Fruit fly (Drosophila melanogaster) whole organism, wandering third instar larva: Measurements from ENCODE around the gene CG7264.

Experiments
- Abd-B ChIP-seq: fragments of >200 bp; optimal IDR thresholded peaks from 2 replicates; lab custom pipeline; 2017; ENCODE audit warnings: missing biosample characterization, missing genetic modification characterization
- CG32264 ChIP-seq: fragments of 200-800 bp; sonication (Bioruptor generic); optimal IDR thresholded peaks from 2 replicates; lab custom pipeline; 2016; ENCODE audit warnings: missing biosample characterization, missing genetic modification characterization
- CG9705 ChIP-seq: fragments of 200-800 bp; sonication (Bioruptor generic); optimal IDR thresholded peaks from 2 replicates; lab custom pipeline; 2018; ENCODE audit warnings: missing biosample characterization, mild to moderate bottlenecking, missing genetic modification characterization
- CrebA ChIP-seq: fragments of 200-800 bp; sonication (Bioruptor generic); optimal IDR thresholded peaks from 2 replicates; lab custom pipeline; 2016; ENCODE audit warnings: missing biosample characterization, mild to moderate bottlenecking, missing genetic modification characterization, borderline replicate concordance
- Dfd ChIP-seq: fragments of >200 bp; optimal IDR thresholded peaks from 2 replicates; lab custom pipeline; 2017; ENCODE audit warnings: missing biosample characterization, missing genetic modification characterization
- Dif ChIP-seq: fragments of 200-275, 200-300 bp; sonication (Bioruptor generic); optimal IDR thresholded peaks from 2 replicates; lab custom pipeline; 2018; ENCODE audit warnings: missing biosample characterization, missing genetic modification characterization; ENCODE audit not compliant: partially characterized antibody
- GATAd ChIP-seq: sonication (Bioruptor generic); optimal IDR thresholded peaks from 2 replicates; lab custom pipeline; 2016; ENCODE audit warnings: missing biosample characterization, missing genetic modification characterization
- HLH106 ChIP-seq: fragments of 200-800 bp; optimal IDR thresholded peaks from 3 replicates; lab custom pipeline; 2019; ENCODE audit warnings: missing biosample characterization, mild to moderate bottlenecking, missing genetic modification characterization, moderate library complexity
- Hnf4 ChIP-seq: fragments of 200-800 bp; sonication (Bioruptor generic); optimal IDR thresholded peaks from 2 replicates; lab custom pipeline; 2016; ENCODE audit warnings: missing biosample characterization, mild to moderate bottlenecking, missing genetic modification characterization
- Hr78 ChIP-seq: fragments of >200 bp; optimal IDR thresholded peaks from 2 replicates; lab custom pipeline; 2017; ENCODE audit warnings: missing biosample characterization, missing genetic modification characterization
- Hr83 ChIP-seq: fragments of 200-300 bp; sonication (Bioruptor generic); optimal IDR thresholded peaks from 2 replicates; lab custom pipeline; 2016; ENCODE audit warnings: missing biosample characterization, mild to moderate bottlenecking, missing genetic modification characterization, moderate library complexity; ENCODE audit not compliant: poor library complexity, severe bottlenecking
- Jra ChIP-seq: sonication (Bioruptor generic); optimal IDR thresholded peaks from 2 replicates; lab custom pipeline; 2016; ENCODE audit warnings: missing biosample characterization, missing genetic modification characterization
- Mio ChIP-seq: sonication (Bioruptor generic); optimal IDR thresholded peaks from 2 replicates; lab custom pipeline; 2016; ENCODE audit warnings: missing biosample characterization, missing genetic modification characterization
- Myc ChIP-seq: fragments of >200 bp; optimal IDR thresholded peaks from 2 replicates; lab custom pipeline; 2017
- N ChIP-seq: fragments of >200 bp; optimal IDR thresholded peaks from 2 replicates; lab custom pipeline; 2018; ENCODE audit warnings: missing biosample characterization, missing external identifiers, missing genetic modification characterization
- OdsH ChIP-seq: fragments of 200-800 bp; sonication (Bioruptor generic); optimal IDR thresholded peaks from 2 replicates; lab custom pipeline; 2016; ENCODE audit warnings: missing biosample characterization, mild to moderate bottlenecking, missing genetic modification characterization
- Rel ChIP-seq, 2 experiments: fragments of 200-800 bp; sonication (Bioruptor generic) in 1 of 2; optimal IDR thresholded peaks; 2 replicates in 1 of 2; 3 replicates in 1 of 2; lab custom pipeline; 2016 to 2019; ENCODE audit warnings: mild to moderate bottlenecking in 2 of 2, missing biosample characterization in 2 of 2, missing genetic modification characterization in 2 of 2, moderate library complexity in 1 of 2
- Sp1 ChIP-seq: fragments of 200-800 bp; sonication (Bioruptor generic); optimal IDR thresholded peaks from 3 replicates; lab custom pipeline; 2019; ENCODE audit warnings: missing biosample characterization, mild to moderate bottlenecking, missing genetic modification characterization, moderate library complexity
- Vsx2 ChIP-seq: fragments of 200-300, 225-300 bp; sonication (Bioruptor generic); optimal IDR thresholded peaks from 2 replicates; lab custom pipeline; 2018; ENCODE audit warnings: missing biosample characterization, missing genetic modification characterization; ENCODE audit not compliant: partially characterized antibody
- br ChIP-seq: fragments of 200-800 bp; sonication (Bioruptor generic); optimal IDR thresholded peaks from 2 replicates; lab custom pipeline; 2016; ENCODE audit warnings: missing biosample characterization, missing genetic modification characterization
- brk ChIP-seq: fragments of 200-800 bp; sonication (Bioruptor generic); optimal IDR thresholded peaks from 2 replicates; lab custom pipeline; 2016; ENCODE audit warnings: missing biosample characterization, mild to moderate bottlenecking, missing genetic modification characterization
- dl ChIP-seq, 2 experiments: fragments of 175-275, 200-275 bp in 1 of 2; fragments of 200-275 bp in 1 of 2; sonication (Bioruptor generic); optimal IDR thresholded peaks; lab custom pipeline; 2018; ENCODE audit warnings: mild to moderate bottlenecking in 2 of 2, missing biosample characterization in 2 of 2, missing genetic modification characterization in 2 of 2, moderate library complexity in 2 of 2; ENCODE audit not compliant: partially characterized antibody in 2 of 2, insufficient read depth in 1 of 2
- dmrt93B ChIP-seq: fragments of 200-800 bp; sonication (Bioruptor generic); optimal IDR thresholded peaks from 2 replicates; lab custom pipeline; 2018; ENCODE audit warnings: missing biosample characterization, mild to moderate bottlenecking, missing genetic modification characterization
- dsf ChIP-seq: sonication (Bioruptor generic); optimal IDR thresholded peaks from 2 replicates; lab custom pipeline; 2016; ENCODE audit warnings: missing biosample characterization, missing genetic modification characterization, borderline replicate concordance
- ey ChIP-seq: fragments of 200-800 bp; sonication (Bioruptor generic); optimal IDR thresholded peaks from 2 replicates; lab custom pipeline; 2016; ENCODE audit warnings: missing biosample characterization, missing genetic modification characterization
- foxo ChIP-seq, 2 experiments: fragments of 200-800 bp; sonication (Bioruptor generic); optimal IDR thresholded peaks; 2 replicates in 1 of 2; 3 replicates in 1 of 2; lab custom pipeline; 2016 to 2017; ENCODE audit warnings: missing biosample characterization in 2 of 2, missing genetic modification characterization in 2 of 2
- fru ChIP-seq: fragments of 200-800 bp; sonication (Bioruptor generic); optimal IDR thresholded peaks from 3 replicates; lab custom pipeline; 2016; ENCODE audit warnings: missing biosample characterization, mild to moderate bottlenecking, missing genetic modification characterization
- h ChIP-seq: fragments of 200-800 bp; sonication (Bioruptor generic); optimal IDR thresholded peaks from 3 replicates; lab custom pipeline; 2016; ENCODE audit warnings: missing biosample characterization, mild to moderate bottlenecking, missing genetic modification characterization
- jim ChIP-seq: fragments of 175-275, 200-325 bp; sonication (Bioruptor generic); optimal IDR thresholded peaks from 2 replicates; lab custom pipeline; 2016; ENCODE audit warnings: missing biosample characterization, mild to moderate bottlenecking, missing genetic modification characterization
- lola ChIP-seq: fragments of >200 bp; optimal IDR thresholded peaks from 2 replicates; lab custom pipeline; 2017; ENCODE audit warnings: missing biosample characterization, missing genetic modification characterization
- pan ChIP-seq: fragments of >200 bp; optimal IDR thresholded peaks from 2 replicates; lab custom pipeline; 2017
- psq ChIP-seq: fragments of 200-800 bp; sonication (Bioruptor generic); optimal IDR thresholded peaks from 3 replicates; lab custom pipeline; 2017; ENCODE audit warnings: missing biosample characterization, mild to moderate bottlenecking, missing genetic modification characterization, moderate library complexity
- rgr ChIP-seq: fragments of 200-800 bp; sonication (Bioruptor generic); optimal IDR thresholded peaks from 3 replicates; lab custom pipeline; 2016; ENCODE audit warnings: missing biosample characterization, mild to moderate bottlenecking, missing genetic modification characterization
- sage ChIP-seq: fragments of 200-800 bp; sonication (Bioruptor generic); optimal IDR thresholded peaks from 2 replicates; lab custom pipeline; 2016; ENCODE audit warnings: missing biosample characterization, mild to moderate bottlenecking, missing genetic modification characterization
- sv ChIP-seq: fragments of 200-800 bp; sonication (Bioruptor generic); optimal IDR thresholded peaks from 3 replicates; lab custom pipeline; 2016; ENCODE audit warnings: missing biosample characterization, missing genetic modification characterization
- tai ChIP-seq: sonication (Bioruptor generic); optimal IDR thresholded peaks from 2 replicates; lab custom pipeline; 2016; ENCODE audit warnings: missing biosample characterization, missing genetic modification characterization
- usp ChIP-seq: fragments of >200 bp; optimal IDR thresholded peaks from 2 replicates; lab custom pipeline; 2017; ENCODE audit warnings: missing biosample characterization, missing genetic modification characterization
- woc ChIP-seq: sonication (Bioruptor generic); optimal IDR thresholded peaks from 2 replicates; lab custom pipeline; 2016; ENCODE audit warnings: missing biosample characterization, mild to moderate bottlenecking, missing genetic modification characterization

Gene CG7264

DNA sequence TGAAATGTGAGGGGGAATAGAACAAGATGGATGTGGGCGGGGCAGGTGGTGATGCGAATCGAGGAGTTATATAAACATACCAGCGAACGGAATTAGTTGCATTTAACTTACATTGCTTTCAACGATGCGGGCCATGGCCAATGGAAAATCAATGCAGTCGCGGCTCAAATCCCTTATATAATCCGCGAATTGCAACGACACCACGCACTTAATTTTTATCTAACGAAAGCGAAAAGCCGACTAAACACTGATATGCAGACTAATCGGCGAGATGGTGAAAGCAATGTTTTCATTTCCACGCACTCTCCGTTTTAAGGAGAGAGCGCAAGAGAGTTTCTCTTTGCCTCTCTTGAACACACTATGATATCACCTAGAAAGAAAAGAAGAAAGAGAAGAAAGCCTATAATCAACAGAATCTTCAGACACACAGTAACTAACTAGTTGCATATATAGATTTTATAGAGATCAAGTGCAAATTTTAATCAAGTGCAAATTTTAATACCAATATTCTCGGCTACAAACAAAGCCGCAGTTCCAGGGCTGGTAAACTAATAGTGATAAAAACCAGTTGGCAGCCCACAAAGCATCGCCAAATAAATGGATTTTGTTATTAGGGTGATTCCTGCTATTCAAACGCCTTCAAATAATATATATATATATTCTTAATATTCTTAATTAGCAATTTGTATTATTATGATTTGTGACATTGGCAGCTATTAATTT, 6.9 kb upstream of the CG7264 start, which contains the start of the genes CG11597 and CG5946:
CG11597 (minus strand) TSS at position 553 of the 723 bp plus-strand sequence.
CG5946 (minus strand) TSS at position 553 of the 723 bp plus-strand sequence.
- TF ChIP-seq Sp1 (GFP tag; lab: Kevin White, UChicago): no peak
- no peak for TF ChIP-seq CrebA (GFP tag; lab: Kevin White, UChicago)
- TF ChIP-seq Dfd (GFP tag; lab: Kevin White, UChicago): no peak
- TF ChIP-seq br (GFP tag; lab: Kevin White, UChicago): no peak
- TF ChIP-seq Hnf4 (GFP tag; lab: Kevin White, UChicago): peak; percentile 13
- TF ChIP-seq woc: peak; percentile 40
- TF ChIP-seq sv (GFP tag; lab: Kevin White, UChicago): no peak
- peak; percentile 48 to 73 for TF ChIP-seq dl (GFP tag; optimal IDR thresholded peaks at IDR 0.05; lab: Kevin White, UChicago; ENCODE audit: insufficient read depth in 1 of 2, partially characterized antibody in 2 of 2)
- no peak for TF ChIP-seq Mio (GFP tag; lab: Kevin White, UChicago)
- TF ChIP-seq Hr83 (GFP tag; lab: Kevin White, UChicago): no peak
- no peak for TF ChIP-seq Myc
- no peak for TF ChIP-seq CG32264
- TF ChIP-seq sage (GFP tag; lab: Kevin White, UChicago): no peak
- TF ChIP-seq usp (GFP tag; lab: Kevin White, UChicago): no peak
- TF ChIP-seq Dif (GFP tag; lab: Kevin White, UChicago): peak; percentile 54
- TF ChIP-seq, all 38 proteins: peak for 4

- TF ChIP-seq dl (GFP tag; optimal IDR thresholded peaks at IDR 0.05; lab: Kevin White, UChicago; ENCODE audit: insufficient read depth in 1 of 2, partially characterized antibody in 2 of 2): no peak
- TF ChIP-seq dsf (GFP tag; lab: Kevin White, UChicago): peak; percentile 18
- peak; percentile 60 for TF ChIP-seq Sp1 (GFP tag; lab: Kevin White, UChicago)
- TF ChIP-seq Hr83 (GFP tag; lab: Kevin White, UChicago): peak; percentile 96
- TF ChIP-seq br (GFP tag; lab: Kevin White, UChicago): peak; percentile 54
- peak; percentile 53 for TF ChIP-seq CG9705 (GFP tag; lab: Kevin White, UChicago)
- peak; percentile 47 for TF ChIP-seq HLH106 (tag; lab: Kevin White, UChicago)
- no peak for TF ChIP-seq GATAd (GFP tag; lab: Kevin White, UChicago)
- TF ChIP-seq Rel (GFP tag; optimal IDR thresholded peaks at IDR 0.05; lab: Kevin White, UChicago): no peak
- peak; percentile 16 for TF ChIP-seq Rel (tag; optimal IDR thresholded peaks at IDR 0.05; lab: Kevin White, UChicago)
- no peak for TF ChIP-seq N (GFP tag; lab: Kevin White, UChicago)
- peak; percentile 67 for TF ChIP-seq h (GFP tag; lab: Kevin White, UChicago)
- no peak for TF ChIP-seq Hr78
- peak; percentile 45 for TF ChIP-seq Jra (GFP tag; lab: Kevin White, UChicago)
- peak; percentile 62 for TF ChIP-seq dmrt93B
- no peak for TF ChIP-seq brk (GFP tag; lab: Kevin White, UChicago)
- TF ChIP-seq CrebA (GFP tag; lab: Kevin White, UChicago): no peak
- no peak for TF ChIP-seq usp (GFP tag; lab: Kevin White, UChicago)
- TF ChIP-seq Dfd (GFP tag; lab: Kevin White, UChicago): no peak
- TF ChIP-seq rgr (GFP tag; lab: Kevin White, UChicago): peak; percentile 73
- TF ChIP-seq Vsx2: no peak
- no peak for TF ChIP-seq jim (GFP tag; lab: Kevin White, UChicago)
- TF ChIP-seq CG32264: no peak
- no peak for TF ChIP-seq Dif (GFP tag; lab: Kevin White, UChicago)
- no peak for TF ChIP-seq Mio (GFP tag; lab: Kevin White, UChicago)
- TF ChIP-seq psq (GFP tag; lab: Kevin White, UChicago): peak; percentile 45
- TF ChIP-seq Myc: peak; percentile 65
- peak; percentile 5 for TF ChIP-seq OdsH
- no peak for TF ChIP-seq woc
- peak; percentile 5 for TF ChIP-seq sv (GFP tag; lab: Kevin White, UChicago)
- no peak for TF ChIP-seq fru (GFP tag; lab: Kevin White, UChicago)
- TF ChIP-seq Hnf4 (GFP tag; lab: Kevin White, UChicago): peak; percentile 71
- no peak for TF ChIP-seq lola (GFP tag; lab: Kevin White, UChicago)
- no peak for TF ChIP-seq Abd-B (GFP tag; lab: Kevin White, UChicago)
- TF ChIP-seq sage (GFP tag; lab: Kevin White, UChicago): peak; percentile 24
- TF ChIP-seq tai: no peak
- TF ChIP-seq ey (GFP tag; lab: Kevin White, UChicago): no peak
- peak in 1 of 2 experiments; percentile 70 for TF ChIP-seq foxo (GFP tag; optimal IDR thresholded peaks at IDR 0.05; lab: Kevin White, UChicago)
- no peak for TF ChIP-seq pan (lab: Kevin White, UChicago)
Measured at dm6 chr3L:11822446-11823334, 6.1 kb upstream of the CG7264 start, which contains the start of gene RpL10Ab. Gene RpL10Ab, plus strand, starts transcription at chr3L:11822851.
